Fruit fly (Drosophila melanogaster) whole organism, embryonic: ENCODE results near the gene Mink.

Source experiments
- CG10147 ChIP-seq: fragments of 200-800 bp; sonication (Bioruptor generic); optimal IDR thresholded peaks from 2 replicates; lab custom pipeline; 2019; ENCODE audit warnings: missing biosample characterization, mild to moderate bottlenecking, missing genetic modification characterization, moderate library complexity
- CG10267 ChIP-seq: fragments of 200-800 bp; sonication (Bioruptor generic); optimal IDR thresholded peaks from 2 replicates; lab custom pipeline; 2018; ENCODE audit warnings: missing biosample characterization, mild to moderate bottlenecking, missing genetic modification characterization, moderate library complexity
- CG11085 ChIP-seq: fragments of 200-800 bp; sonication (Bioruptor generic); IDR thresholded peaks from 2 replicates; pipeline ENCODE4 v1.3.6; 2022; ENCODE audit warnings: missing biosample characterization, missing genetic modification characterization
- CG1233 ChIP-seq: fragments of 200-800 bp; sonication (Bioruptor generic); optimal IDR thresholded peaks from 4 replicates; lab custom pipeline; 2018; ENCODE audit warnings: missing biosample characterization, mild to moderate bottlenecking, missing genetic modification characterization
- CG12391 ChIP-seq: fragments of 200-800 bp; sonication (Bioruptor generic); optimal IDR thresholded peaks from 3 replicates; lab custom pipeline; 2018; ENCODE audit warnings: missing biosample characterization, mild to moderate bottlenecking, missing genetic modification characterization, moderate library complexity
- CG12659 ChIP-seq: fragments of 200-800 bp; sonication (Bioruptor generic); optimal IDR thresholded peaks from 3 replicates; lab custom pipeline; 2017; ENCODE audit warnings: mild to moderate bottlenecking, missing biosample characterization, missing genetic modification reagents, missing genetic modification characterization
- CG14710 ChIP-seq: fragments of 200-800 bp; sonication (Bioruptor generic); optimal IDR thresholded peaks from 3 replicates; lab custom pipeline; 2019; ENCODE audit warnings: missing biosample characterization, mild to moderate bottlenecking, missing genetic modification characterization, moderate library complexity
- CG16863 ChIP-seq: fragments of 200-800 bp; sonication (Bioruptor generic); optimal IDR thresholded peaks from 3 replicates; lab custom pipeline; 2016; ENCODE audit warnings: missing biosample characterization, missing genetic modification characterization
- CG1832 ChIP-seq: fragments of 200-800 bp; sonication (Bioruptor generic); optimal IDR thresholded peaks from 2 replicates; lab custom pipeline; 2017; ENCODE audit warnings: missing biosample characterization, mild to moderate bottlenecking, missing genetic modification characterization, inconsistent platforms
- CG2129 ChIP-seq: fragments of 200-800 bp; sonication (Bioruptor generic); IDR thresholded peaks from 2 replicates; pipeline ENCODE4 v1.3.6; 2022; ENCODE audit warnings: missing biosample characterization, missing genetic modification characterization; ENCODE audit not compliant: partially characterized antibody
- CG3163 ChIP-seq: fragments of 200-800 bp; sonication (Bioruptor generic); optimal IDR thresholded peaks from 3 replicates; lab custom pipeline; 2016; ENCODE audit warnings: missing biosample characterization, missing genetic modification characterization
- CG34224 ChIP-seq: fragments of 200-800 bp; sonication (Bioruptor generic); IDR thresholded peaks from 3 replicates; pipeline ENCODE4 v1.3.6; 2022; ENCODE audit warnings: missing biosample characterization, missing genetic modification characterization; ENCODE audit not compliant: partially characterized antibody
- CG4404 ChIP-seq: fragments of 200-800 bp; sonication (Bioruptor generic); IDR thresholded peaks from 2 replicates; pipeline ENCODE4 v1.3.6; 2022; ENCODE audit warnings: missing biosample characterization, missing genetic modification characterization
- CG4617 ChIP-seq: fragments of 200-800 bp; sonication (Bioruptor generic); optimal IDR thresholded peaks from 3 replicates; lab custom pipeline; 2016; ENCODE audit warnings: missing biosample characterization, missing genetic modification characterization, borderline replicate concordance
- CG6654 ChIP-seq: fragments of 200-800 bp; sonication (Bioruptor generic); optimal IDR thresholded peaks from 2 replicates; lab custom pipeline; 2017; ENCODE audit warnings: missing biosample characterization, mild to moderate bottlenecking, missing genetic modification characterization
- CG6689 ChIP-seq: fragments of 200-800 bp; sonication (Bioruptor generic); IDR thresholded peaks from 2 replicates; pipeline ENCODE4 v1.3.6; 2022; ENCODE audit warnings: missing biosample characterization, missing genetic modification characterization
- CG6813 ChIP-seq: fragments of 200-800 bp; sonication (Bioruptor generic); optimal IDR thresholded peaks from 2 replicates; lab custom pipeline; 2017; ENCODE audit warnings: missing biosample characterization, missing genetic modification characterization, mild to moderate bottlenecking, moderate library complexity, missing genetic modification reagents
- D ChIP-seq, 2 experiments: fragments of 200-800 bp in 1 of 2; fragments of >200 bp in 1 of 2; sonication (Bioruptor generic) in 1 of 2; optimal IDR thresholded peaks; 2 replicates in 1 of 2; 3 replicates in 1 of 2; lab custom pipeline; 2017; ENCODE audit warnings: mild to moderate bottlenecking in 1 of 2, missing biosample characterization in 1 of 2, missing genetic modification characterization in 1 of 2, missing genetic modification reagents in 1 of 2
- Drgx ChIP-seq: fragments of 200-800 bp; sonication (Bioruptor generic); IDR thresholded peaks from 2 replicates; pipeline ENCODE4 v1.3.6; 2022; ENCODE audit warnings: missing biosample characterization, missing genetic modification characterization
- Hr51 ChIP-seq, 2 experiments: fragments of 200-800 bp; sonication (Bioruptor generic); optimal IDR thresholded peaks; 2 replicates in 1 of 2; 3 replicates in 1 of 2; lab custom pipeline; 2016 to 2018; ENCODE audit warnings: missing biosample characterization in 2 of 2, missing genetic modification characterization in 2 of 2, mild to moderate bottlenecking in 1 of 2, moderate library complexity in 1 of 2
- Hr78 ChIP-seq, 2 experiments: fragments of 200-800 bp in 1 of 2; fragments of >200 bp in 1 of 2; sonication (Bioruptor generic) in 1 of 2; optimal IDR thresholded peaks; 2 replicates each; lab custom pipeline; 2017 to 2019; ENCODE audit warnings: missing biosample characterization in 2 of 2, missing genetic modification characterization in 2 of 2, mild to moderate bottlenecking in 1 of 2, moderate library complexity in 1 of 2
- Jarid2 ChIP-seq: fragments of 200-800 bp; sonication (Bioruptor generic); optimal IDR thresholded peaks from 3 replicates; lab custom pipeline; 2017; ENCODE audit warnings: mild to moderate bottlenecking, missing biosample characterization, missing genetic modification reagents, missing genetic modification characterization
- Ptx1 ChIP-seq: fragments of 200-800 bp; sonication (Bioruptor generic); IDR thresholded peaks from 2 replicates; pipeline ENCODE4 v1.3.6; 2022; ENCODE audit warnings: missing biosample characterization, missing genetic modification characterization
- Sry-β ChIP-seq: fragments of 200-800 bp; sonication (Bioruptor generic); optimal IDR thresholded peaks from 2 replicates; lab custom pipeline; 2018; ENCODE audit warnings: missing biosample characterization, mild to moderate bottlenecking, missing genetic modification characterization, moderate library complexity
- Sry-δ ChIP-seq: fragments of 200-800 bp; sonication (Bioruptor generic); optimal IDR thresholded peaks from 2 replicates; lab custom pipeline; 2016; ENCODE audit warnings: missing biosample characterization, missing genetic modification characterization
- Usf ChIP-seq: fragments of 200-800 bp; sonication (Bioruptor generic); optimal IDR thresholded peaks from 2 replicates; lab custom pipeline; 2017; ENCODE audit warnings: missing genotype, missing biosample characterization, missing genetic modification characterization
- ap ChIP-seq: fragments of 200-800 bp; sonication (Bioruptor generic); IDR thresholded peaks from 2 replicates; pipeline ENCODE4 v1.3.6; 2022; ENCODE audit warnings: missing biosample characterization, missing genetic modification characterization
- bcd ChIP-seq: fragments of 200-800 bp; sonication (Bioruptor generic); optimal IDR thresholded peaks from 2 replicates; lab custom pipeline; 2017; ENCODE audit warnings: missing biosample characterization, mild to moderate bottlenecking, missing genetic modification characterization
- cato ChIP-seq: fragments of 200-800 bp; sonication (Bioruptor generic); optimal IDR thresholded peaks from 2 replicates; lab custom pipeline; 2016; ENCODE audit warnings: missing biosample characterization, missing genetic modification characterization, borderline replicate concordance
- dmrt99B ChIP-seq: fragments of 200-800 bp; sonication (Bioruptor generic); optimal IDR thresholded peaks from 2 replicates; lab custom pipeline; 2018; ENCODE audit warnings: missing biosample characterization, mild to moderate bottlenecking, missing genetic modification characterization, moderate library complexity
- esg ChIP-seq: fragments of 200-800 bp; sonication (Bioruptor generic); conservative IDR thresholded peaks from 2 replicates; pipeline ENCODE4 v1.3.6; 2022; ENCODE audit warnings: missing biosample characterization, missing genetic modification characterization
- fu2 ChIP-seq: fragments of 200-800 bp; sonication (Bioruptor generic); optimal IDR thresholded peaks from 2 replicates; lab custom pipeline; 2016; ENCODE audit warnings: missing biosample characterization, missing genetic modification characterization
- gce ChIP-seq: fragments of 200-800 bp; sonication (Bioruptor generic); IDR thresholded peaks from 3 replicates; pipeline ENCODE4 v1.3.6; 2022; ENCODE audit warnings: missing biosample characterization, missing genetic modification characterization
- kah ChIP-seq: fragments of 200-800 bp; sonication (Bioruptor generic); optimal IDR thresholded peaks from 2 replicates; lab custom pipeline; 2018; ENCODE audit warnings: missing biosample characterization, mild to moderate bottlenecking, missing genetic modification characterization
- kay ChIP-seq: fragments of 200-800 bp; sonication (Bioruptor generic); optimal IDR thresholded peaks from 2 replicates; lab custom pipeline; 2016; ENCODE audit warnings: missing biosample characterization, missing genetic modification characterization
- lmd ChIP-seq: fragments of 200-800 bp; sonication (Bioruptor generic); IDR thresholded peaks from 2 replicates; pipeline ENCODE4 v1.3.6; 2022; ENCODE audit warnings: missing biosample characterization, missing genetic modification characterization
- lola ChIP-seq, 3 experiments: fragments of >200 bp in 2 of 3; fragments of 200-800 bp in 1 of 3; sonication (Bioruptor generic) in 1 of 3; optimal IDR thresholded peaks; 2 replicates each; lab custom pipeline; 2017 to 2019; ENCODE audit warnings: missing biosample characterization in 3 of 3, missing genetic modification characterization in 3 of 3, mild to moderate bottlenecking in 1 of 3, moderate library complexity in 1 of 3
- nerfin-1 ChIP-seq: fragments of 200-800 bp; sonication (Bioruptor generic); optimal IDR thresholded peaks from 3 replicates; lab custom pipeline; 2019; ENCODE audit warnings: missing biosample characterization, mild to moderate bottlenecking, missing genetic modification characterization, moderate library complexity
- oc ChIP-seq: fragments of 200-800 bp; sonication (Bioruptor generic); optimal IDR thresholded peaks from 2 replicates; lab custom pipeline; 2018; ENCODE audit warnings: missing biosample characterization, mild to moderate bottlenecking, missing genetic modification characterization, moderate library complexity
- pita ChIP-seq: fragments of 200-800 bp; sonication (Bioruptor generic); optimal IDR thresholded peaks from 2 replicates; lab custom pipeline; 2017; ENCODE audit warnings: missing biosample characterization, mild to moderate bottlenecking, missing genetic modification characterization
- psq ChIP-seq: fragments of 200-800 bp; sonication (Bioruptor generic); optimal IDR thresholded peaks from 2 replicates; lab custom pipeline; 2017; ENCODE audit warnings: missing biosample characterization, missing genetic modification characterization
- rib ChIP-seq: fragments of 200-800 bp; sonication (Bioruptor generic); IDR thresholded peaks from 2 replicates; pipeline ENCODE4 v1.3.6; 2022; ENCODE audit warnings: missing biosample characterization, missing genetic modification characterization
- row ChIP-seq: fragments of 200-800 bp; sonication (Bioruptor generic); IDR thresholded peaks from 3 replicates; pipeline ENCODE4 v1.3.6; 2022; ENCODE audit warnings: missing biosample characterization, missing genetic modification characterization
- slbo ChIP-seq: fragments of 200-800 bp; sonication (Bioruptor generic); IDR thresholded peaks from 2 replicates; pipeline ENCODE4 v1.3.6; 2022; ENCODE audit warnings: missing biosample characterization, missing genetic modification characterization
- tgo ChIP-seq: fragments of 200-800 bp; sonication (Bioruptor generic); IDR thresholded peaks from 3 replicates; pipeline ENCODE4 v1.3.6; 2022; ENCODE audit warnings: missing biosample characterization, missing genetic modification characterization
- tio ChIP-seq: fragments of 200-800 bp; sonication (Bioruptor generic); optimal IDR thresholded peaks from 2 replicates; lab custom pipeline; 2017; ENCODE audit warnings: missing biosample characterization, missing genetic modification characterization, inconsistent platforms
- tll ChIP-seq, 2 experiments: fragments of 200-800 bp in 1 of 2; fragments of >200 bp in 1 of 2; sonication (Bioruptor generic) in 1 of 2; optimal IDR thresholded peaks; 2 replicates each; lab custom pipeline; 2017 to 2019; ENCODE audit warnings: missing biosample characterization in 2 of 2, missing genetic modification characterization in 2 of 2, mild to moderate bottlenecking in 1 of 2, moderate library complexity in 1 of 2

The Mink gene

DNA sequence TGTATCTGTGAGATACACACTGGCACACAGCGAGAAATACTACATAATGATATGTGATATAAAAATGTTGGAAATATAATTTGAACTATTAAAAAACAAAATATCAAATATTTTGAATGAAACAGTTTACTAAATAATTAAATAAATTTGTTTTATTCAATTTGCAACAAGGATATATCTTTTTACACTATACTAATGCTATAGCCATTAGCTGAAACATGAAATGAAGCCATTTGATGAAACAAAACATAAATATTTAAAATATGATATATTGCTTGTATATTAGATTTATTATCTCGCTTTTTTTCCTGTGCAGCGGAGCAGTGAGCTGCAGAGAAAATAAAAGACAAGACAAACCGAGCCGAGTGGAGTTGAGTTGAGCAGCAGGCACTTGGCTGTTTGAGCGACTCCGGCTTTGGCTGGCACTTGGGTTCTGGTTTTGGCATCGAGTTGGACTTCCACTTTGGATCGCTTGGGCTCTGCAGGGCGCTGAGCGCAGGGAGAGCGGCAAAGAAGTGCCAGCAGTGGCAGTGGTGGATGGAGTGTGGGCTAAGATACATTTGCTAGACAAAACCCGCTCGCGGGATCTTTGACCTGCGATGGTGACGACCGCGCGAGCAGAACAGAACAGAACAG, 28.8 kb upstream of the Mink start (continued):
- TF ChIP-seq tgo (GFP tag; lab: Robert Waterston, UW), result peak; percentile 61
- TF ChIP-seq CG12659 (GFP tag; lab: Kevin White, UChicago), result peak; percentile 75
- TF ChIP-seq CG12391 (tag; lab: Kevin White, UChicago), result peak; percentile 87
- peak; percentile 78 for TF ChIP-seq row (GFP tag; lab: Robert Waterston, UW)
- peak in 1 of 2 experiments; percentile 78 for TF ChIP-seq Hr78 (GFP tag; optimal IDR thresholded peaks at IDR 0.05; lab: Kevin White, UChicago)
- peak; percentile 86 for TF ChIP-seq CG6689 (GFP tag; lab: Robert Waterston, UW)
- TF ChIP-seq CG10267 (tag; lab: Kevin White, UChicago), result peak; percentile 91
- peak; percentile 64 for TF ChIP-seq esg (GFP tag; lab: Robert Waterston, UW)
- peak; percentile 74 for TF ChIP-seq CG1233
- TF ChIP-seq gce (GFP tag; lab: Robert Waterston, UW), result 0 out of 3 replicates have a peak, but pooled peaks have one; percentile 7
- peak; percentile 35 for TF ChIP-seq cato (GFP tag; lab: Kevin White, UChicago)
- TF ChIP-seq CG16863, result no peak
- TF ChIP-seq nerfin-1 (tag; lab: Kevin White, UChicago), result peak; percentile 81
- peak in 1 of 2 experiments; percentile 21 for TF ChIP-seq tll (GFP tag; optimal IDR thresholded peaks at IDR 0.05; lab: Kevin White, UChicago)
- TF ChIP-seq rib, result no peak
- TF ChIP-seq slbo, result peak; percentile 73
- no peak for TF ChIP-seq pita (GFP tag; lab: Kevin White, UChicago)
- TF ChIP-seq Usf (GFP tag; lab: Kevin White, UChicago), result peak; percentile 29
- TF ChIP-seq Jarid2 (GFP tag; lab: Kevin White, UChicago), result peak; percentile 38
- peak; percentile 27 for TF ChIP-seq CG6654 (GFP tag; lab: Kevin White, UChicago)
- peak; percentile 71 for TF ChIP-seq CG4404 (GFP tag; lab: Robert Waterston, UW)
- peak; percentile 85 for TF ChIP-seq CG10147 (GFP tag; lab: Kevin White, UChicago)
- no peak for TF ChIP-seq Sry-δ (GFP tag; lab: Kevin White, UChicago)
- TF ChIP-seq Drgx, result peak; percentile 84
- peak; percentile 21 for TF ChIP-seq psq
- TF ChIP-seq CG14710 (tag; lab: Kevin White, UChicago), result peak; percentile 94
- TF ChIP-seq lola (GFP tag; optimal IDR thresholded peaks at IDR 0.05; lab: Kevin White, UChicago), result peak in 1 of 3 experiments; percentile 92
- peak; percentile 78 for TF ChIP-seq lmd (GFP tag; lab: Robert Waterston, UW)
- 0 out of 2 replicates have a peak, but pooled peaks have one; percentile 13 for TF ChIP-seq CG11085
- TF ChIP-seq CG6813 (GFP tag; lab: Kevin White, UChicago), result peak; percentile 58
- peak in 1 of 2 experiments; percentile 86 for TF ChIP-seq Hr51 (GFP tag; optimal IDR thresholded peaks at IDR 0.05; lab: Kevin White, UChicago)
- no peak for TF ChIP-seq CG4617 (GFP tag; lab: Kevin White, UChicago)
- no peak for TF ChIP-seq fu2 (GFP tag; lab: Kevin White, UChicago)
- peak; percentile 92 for TF ChIP-seq dmrt99B (tag; lab: Kevin White, UChicago)
- TF ChIP-seq CG2129, result no peak
- TF ChIP-seq CG3163, result no peak
- no peak for TF ChIP-seq tio
- TF ChIP-seq ap (GFP tag; lab: Robert Waterston, UW), result peak; percentile 60; the same call in 1 of the 2 replicates
- TF ChIP-seq Ptx1 (GFP tag; lab: Robert Waterston, UW), result peak; percentile 82
- peak; percentile 53 for TF ChIP-seq kah
- TF ChIP-seq oc, result peak; percentile 63
- TF ChIP-seq CG34224 (GFP tag; lab: Robert Waterston, UW), result no peak
- no peak for TF ChIP-seq D (optimal IDR thresholded peaks at IDR 0.05; lab: Kevin White, UChicago)
- TF ChIP-seq D (GFP tag; optimal IDR thresholded peaks at IDR 0.05; lab: Kevin White, UChicago), result peak; percentile 83
- TF ChIP-seq bcd, result peak; percentile 80
- peak; percentile 68 for TF ChIP-seq kay (GFP tag; lab: Kevin White, UChicago)
- TF ChIP-seq CG1832, result no peak
- TF ChIP-seq Sry-β (GFP tag; lab: Kevin White, UChicago), result peak; percentile 49
